Worm (Caenorhabditis elegans): Measurements from ENCODE around the gene epg-4.

epg-4 gene

DNA sequence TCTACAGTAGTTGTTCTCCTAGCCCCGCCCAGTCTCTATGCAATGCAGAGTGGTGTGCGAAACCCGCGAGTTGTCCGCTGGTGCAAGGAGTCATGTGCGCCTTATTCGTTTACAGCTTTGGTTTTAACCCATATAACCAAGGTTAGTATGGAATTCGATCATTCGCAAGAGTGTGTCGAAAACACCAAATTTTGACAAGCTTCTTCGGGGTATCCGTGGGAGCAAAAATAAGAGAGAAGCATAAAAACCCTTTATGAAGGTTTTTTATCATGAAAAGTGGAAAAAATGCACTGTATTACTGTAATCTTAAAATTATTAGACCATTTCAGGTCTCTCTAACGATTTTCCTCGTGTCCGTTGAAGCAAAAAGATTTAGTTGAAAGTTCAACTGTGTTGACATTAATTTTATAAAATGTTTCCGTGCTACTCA is 39.8 kb upstream of the epg-4 start:
- TF ChIP-seq sptf-1 (tag; optimal IDR thresholded peaks at IDR 0.05), result no peak
- TF ChIP-seq elt-2 (tag; optimal IDR thresholded peaks at IDR 0.05), result peak; percentile 41
- TF ChIP-seq nhr-90 (tag; optimal IDR thresholded peaks at IDR 0.05; ENCODE audit: poor library complexity), result peak; percentile 78
- TF ChIP-seq nhr-47 (tag; optimal IDR thresholded peaks at IDR 0.05), result peak; percentile 74
- TF ChIP-seq ama-1 (optimal IDR thresholded peaks at IDR 0.05), result peak; percentile 42
- peak; percentile 32 for TF ChIP-seq zip-4 (GFP tag; optimal IDR thresholded peaks at IDR 0.05)
- TF ChIP-seq nhr-85 (tag), result peak; percentile 74
- TF ChIP-seq nhr-71 (tag; optimal IDR thresholded peaks at IDR 0.05), result peak; percentile 68
- peak in 1 of 2 experiments; percentile 41 for TF ChIP-seq efl-1 (optimal IDR thresholded peaks at IDR 0.05)
- peak in 1 of 2 experiments; percentile 50 for TF ChIP-seq efl-1 (GFP tag; optimal IDR thresholded peaks at IDR 0.05 in 1 of 2)
- TF ChIP-seq ceh-82 (tag; optimal IDR thresholded peaks at IDR 0.05), result no peak
- TF ChIP-seq nhr-19 (GFP tag; conservative IDR thresholded peaks at IDR 0.05), result peak; percentile 67
- TF ChIP-seq fos-1 (tag; optimal IDR thresholded peaks at IDR 0.05), result no peak
- TF ChIP-seq swsn-7 (tag; optimal IDR thresholded peaks at IDR 0.05), result peak; percentile 56
- TF ChIP-seq snu-23 (GFP tag; optimal IDR thresholded peaks at IDR 0.05), result peak; percentile 45
- no peak for TF ChIP-seq alr-1 (tag; optimal IDR thresholded peaks at IDR 0.05; ENCODE audit: borderline replicate concordance)
- TF ChIP-seq rnt-1 (tag; optimal IDR thresholded peaks at IDR 0.05), result peak; percentile 33
- TF ChIP-seq lsy-2 (tag; optimal IDR thresholded peaks at IDR 0.05), result peak in 1 of 2 experiments; percentile 30
- TF ChIP-seq xbp-1 (tag; optimal IDR thresholded peaks at IDR 0.05), result peak; percentile 3
- TF ChIP-seq lin-14 (GFP tag; optimal IDR thresholded peaks at IDR 0.05), result peak; percentile 35
- TF ChIP-seq sox-4 (tag; optimal IDR thresholded peaks at IDR 0.05), result no peak
- TF ChIP-seq dsc-1 (tag; optimal IDR thresholded peaks at IDR 0.05), result peak; percentile 33
- peak; percentile 96 for TF ChIP-seq snpc-4 (tag; optimal IDR thresholded peaks at IDR 0.05)
- TF ChIP-seq Y116A8C.19 (tag; optimal IDR thresholded peaks at IDR 0.05; ENCODE audit: borderline replicate concordance), result no peak
- peak; percentile 17 for TF ChIP-seq lin-39 (tag; optimal IDR thresholded peaks at IDR 0.05)
- peak; percentile 40 for TF ChIP-seq nhr-20 (tag; optimal IDR thresholded peaks at IDR 0.05)
- 0 out of 2 replicates have a peak, but pooled peaks have one; percentile 29 for TF ChIP-seq ceh-88 (GFP tag; IDR thresholded peaks at IDR 0.05)
- peak in 1 of 2 experiments; percentile 12 for TF ChIP-seq egl-27 (tag; optimal IDR thresholded peaks at IDR 0.05)

DNA sequence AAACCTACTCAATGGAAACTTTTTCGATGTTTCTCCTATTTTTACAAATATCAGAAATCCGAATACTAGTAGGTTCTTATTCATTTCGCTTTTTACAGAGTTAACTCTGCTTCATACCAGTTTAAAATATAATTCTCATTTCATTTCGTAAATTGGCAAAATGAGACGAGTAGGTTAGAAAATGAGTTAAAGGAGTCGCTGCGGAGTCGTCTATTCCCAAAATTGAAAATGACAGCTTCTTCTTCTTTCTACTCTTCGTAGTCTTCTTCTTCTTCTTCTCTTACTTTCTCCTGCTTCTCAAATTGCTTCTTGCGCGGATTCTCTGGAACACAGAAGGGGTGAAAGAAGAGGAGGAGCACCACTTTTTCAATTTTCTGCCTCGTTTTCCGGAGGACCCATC is 37.2 kb upstream of the epg-4 start, which contains the start of gene glr-2:
glr-2 (minus strand) TSS at position 211 of the 400 bp plus-strand sequence.
- TF ChIP-seq ceh-8 (GFP tag; optimal IDR thresholded peaks at IDR 0.05) (peak; percentile 13), grh-1 (GFP tag; IDR thresholded peaks at IDR 0.05) (no peak), lin-14 (GFP tag; optimal IDR thresholded peaks at IDR 0.05) (peak; percentile 35)

DNA sequence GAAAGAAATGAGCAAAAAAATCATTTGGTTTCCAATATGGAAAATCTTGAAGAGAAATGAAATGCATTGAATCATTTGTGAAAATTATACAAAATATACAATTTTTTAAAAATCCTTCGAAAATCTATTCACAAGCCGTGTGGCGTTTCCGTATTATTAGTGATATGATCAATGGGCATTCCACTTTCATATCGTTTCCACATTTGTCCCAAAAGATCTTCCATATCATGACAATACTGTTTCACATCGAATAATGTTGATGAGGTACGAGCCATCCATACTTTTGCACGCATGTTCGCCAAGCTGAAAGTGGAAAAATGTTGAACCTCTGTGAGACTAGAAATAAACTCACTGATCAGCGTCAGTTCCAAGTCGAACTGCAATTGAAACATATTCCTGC is 35.6 kb upstream of the epg-4 start:
- TF ChIP-seq pag-3 (tag; optimal IDR thresholded peaks at IDR 0.05; ENCODE audit: borderline replicate concordance, insufficient read depth) (no peak), mep-1 (tag; optimal IDR thresholded peaks at IDR 0.05) (no peak), unc-98 (GFP tag; IDR thresholded peaks at IDR 0.05) (no peak), tlp-1 (tag; optimal IDR thresholded peaks at IDR 0.05) (no peak), snu-23 (GFP tag; optimal IDR thresholded peaks at IDR 0.05) (no peak), unc-130 (tag; optimal IDR thresholded peaks at IDR 0.05) (no peak), efl-3 (GFP tag; optimal IDR thresholded peaks at IDR 0.05) (no peak), lin-39 (tag; optimal IDR thresholded peaks at IDR 0.05) (no peak), ztf-11 (tag; optimal IDR thresholded peaks at IDR 0.05) (no peak), egl-27 (tag; optimal IDR thresholded peaks at IDR 0.05) (no peak), ama-1 (optimal IDR thresholded peaks at IDR 0.05) (no peak), jun-1 (tag; optimal IDR thresholded peaks at IDR 0.05) (no peak)
